Worm (Caenorhabditis elegans) whole organism, L2 larva: ENCODE data around the gene pot-1.
A peak's percentile ranks its signal among the peaks of the same experiment; 100 is the strongest.

Experiments used
- C34F6.9 ChIP-seq: fragments of 150-350 bp; optimal IDR thresholded peaks from 2 replicates; lab custom pipeline; 2014; ENCODE audit warnings: missing biosample characterization, missing genetic modification characterization
- R02D3.7 ChIP-seq: fragments of 150-350 bp; optimal IDR thresholded peaks from 2 replicates; lab custom pipeline; 2014; ENCODE audit warnings: missing biosample characterization, missing genetic modification characterization
- Y55F3AM.14 ChIP-seq: fragments of 200-800 bp; sonication (Bioruptor generic); optimal IDR thresholded peaks from 2 replicates; lab custom pipeline; 2018; ENCODE audit warnings: mild to moderate bottlenecking, missing genetic modification characterization, missing compliant biosample characterization
- ZK546.5 ChIP-seq: sonication (generic microtip); optimal IDR thresholded peaks from 2 replicates; lab custom pipeline; 2017; ENCODE audit warnings: missing biosample characterization, missing genetic modification characterization
- alr-1 ChIP-seq: fragments of 150-350 bp; optimal IDR thresholded peaks from 2 replicates; lab custom pipeline; 2014; ENCODE audit warnings: missing biosample characterization, missing genetic modification characterization
- aly-2 ChIP-seq: fragments of 150-350 bp; optimal IDR thresholded peaks from 2 replicates; lab custom pipeline; 2014; ENCODE audit warnings: missing biosample characterization, missing genetic modification characterization
- ama-1 ChIP-seq: fragments of 150-350 bp; optimal IDR thresholded peaks from 2 replicates; lab custom pipeline; 2018; ENCODE audit warnings: inconsistent platforms
- blmp-1 ChIP-seq: sonication (generic microtip); optimal IDR thresholded peaks from 2 replicates; lab custom pipeline; 2017; ENCODE audit warnings: missing genetic modification characterization, mild to moderate bottlenecking, missing compliant biosample characterization, antibody characterized with exemption, moderate library complexity; ENCODE audit not compliant: insufficient read depth
- ceh-16 ChIP-seq: fragments of 150-350 bp; optimal IDR thresholded peaks from 2 replicates; lab custom pipeline; 2014; ENCODE audit warnings: missing biosample characterization, missing genetic modification characterization
- ceh-82 ChIP-seq: fragments of 150-350 bp; optimal IDR thresholded peaks from 2 replicates; lab custom pipeline; 2014; ENCODE audit warnings: missing biosample characterization, missing genetic modification characterization
- crh-2 ChIP-seq: sonication (generic microtip); optimal IDR thresholded peaks from 2 replicates; lab custom pipeline; 2017; ENCODE audit warnings: missing biosample characterization, missing genetic modification characterization
- dmd-4 ChIP-seq: sonication (generic microtip); optimal IDR thresholded peaks from 2 replicates; lab custom pipeline; 2017; ENCODE audit warnings: missing biosample characterization, missing genetic modification characterization
- egl-27 ChIP-seq: sonication (generic microtip); optimal IDR thresholded peaks from 3 replicates; lab custom pipeline; 2017; ENCODE audit warnings: missing biosample characterization, missing genetic modification reagents, missing genetic modification characterization
- elt-1 ChIP-seq: fragments of 150-350 bp; optimal IDR thresholded peaks from 2 replicates; lab custom pipeline; 2014; ENCODE audit warnings: missing biosample characterization, missing genetic modification characterization
- elt-3 ChIP-seq: sonication (generic microtip); optimal IDR thresholded peaks from 2 replicates; lab custom pipeline; 2017; ENCODE audit warnings: missing biosample characterization, missing genetic modification characterization
- fos-1 ChIP-seq: fragments of 150-350 bp; optimal IDR thresholded peaks from 2 replicates; lab custom pipeline; 2014; ENCODE audit warnings: missing biosample characterization, missing genetic modification characterization
- gmeb-1 ChIP-seq: fragments of 150-350 bp; optimal IDR thresholded peaks from 2 replicates; lab custom pipeline; 2014; ENCODE audit warnings: missing biosample characterization, missing genetic modification characterization
- lin-11 ChIP-seq: fragments of 150-350 bp; sonication (generic microtip); optimal IDR thresholded peaks from 2 replicates; lab custom pipeline; 2014; ENCODE audit warnings: missing biosample characterization, missing genetic modification characterization, inconsistent platforms, mixed read lengths
- lin-13 ChIP-seq: fragments of 150-350 bp; optimal IDR thresholded peaks from 2 replicates; lab custom pipeline; 2014; ENCODE audit warnings: missing biosample characterization, missing genetic modification reagents, missing genetic modification characterization
- lin-39 ChIP-seq: fragments of 150-350 bp; optimal IDR thresholded peaks from 2 replicates; lab custom pipeline; 2014; ENCODE audit warnings: missing biosample characterization, missing genetic modification reagents, missing genetic modification characterization
- lsy-2 ChIP-seq, 2 experiments: fragments of 150-350 bp in 1 of 2; sonication (generic microtip) in 1 of 2; optimal IDR thresholded peaks; 2 replicates each; lab custom pipeline; 2014 to 2017; ENCODE audit warnings: missing biosample characterization in 2 of 2, missing genetic modification characterization in 2 of 2
- mab-5 ChIP-seq: fragments of 150-350 bp; optimal IDR thresholded peaks from 2 replicates; lab custom pipeline; 2014; ENCODE audit warnings: missing biosample characterization, missing genetic modification characterization
- mbf-1 ChIP-seq: sonication (generic microtip); optimal IDR thresholded peaks from 2 replicates; lab custom pipeline; 2017; ENCODE audit warnings: missing biosample characterization, missing genetic modification characterization
- mdl-1 ChIP-seq, 2 experiments: fragments of 150-350 bp in 1 of 2; sonication (generic microtip) in 1 of 2; optimal IDR thresholded peaks; 2 replicates each; lab custom pipeline; 2017; ENCODE audit warnings: missing biosample characterization in 2 of 2, missing genetic modification characterization in 2 of 2
- nhr-10 ChIP-seq: sonication (generic microtip); optimal IDR thresholded peaks from 2 replicates; lab custom pipeline; 2017; ENCODE audit warnings: missing biosample characterization, missing genetic modification characterization
- nhr-11 ChIP-seq: fragments of 150-350 bp; optimal IDR thresholded peaks from 2 replicates; lab custom pipeline; 2014; ENCODE audit warnings: missing biosample characterization, missing genetic modification characterization
- nhr-12 ChIP-seq: fragments of 150-350 bp; optimal IDR thresholded peaks from 2 replicates; lab custom pipeline; 2014; ENCODE audit warnings: missing biosample characterization, missing genetic modification characterization
- nhr-129 ChIP-seq: fragments of 150-350 bp; optimal IDR thresholded peaks from 2 replicates; lab custom pipeline; 2014; ENCODE audit warnings: missing biosample characterization, missing genetic modification characterization
- nhr-21 ChIP-seq: fragments of 150-350 bp; optimal IDR thresholded peaks from 2 replicates; lab custom pipeline; 2014; ENCODE audit warnings: missing biosample characterization, missing genetic modification characterization
- nhr-23 ChIP-seq: fragments of 150-350 bp; optimal IDR thresholded peaks from 2 replicates; lab custom pipeline; 2014; ENCODE audit warnings: missing biosample characterization, missing genetic modification reagents, missing genetic modification characterization
- nhr-237 ChIP-seq: fragments of 150-350 bp; optimal IDR thresholded peaks from 2 replicates; lab custom pipeline; 2014; ENCODE audit warnings: missing biosample characterization, missing genetic modification characterization
- nhr-25 ChIP-seq: fragments of 150-350 bp; sonication (generic microtip); optimal IDR thresholded peaks from 3 replicates; lab custom pipeline; 2014; ENCODE audit warnings: missing biosample characterization, missing genetic modification characterization
- nhr-6 ChIP-seq: fragments of 150-350 bp; optimal IDR thresholded peaks from 2 replicates; lab custom pipeline; 2014; ENCODE audit warnings: missing biosample characterization, missing genetic modification characterization
- nhr-77 ChIP-seq: fragments of 150-350 bp; optimal IDR thresholded peaks from 2 replicates; lab custom pipeline; 2014; ENCODE audit warnings: missing biosample characterization, missing genetic modification characterization
- peb-1 ChIP-seq: fragments of 150-350 bp; optimal IDR thresholded peaks from 2 replicates; lab custom pipeline; 2014; ENCODE audit warnings: missing biosample characterization, missing genetic modification characterization
- sem-4 ChIP-seq: fragments of 150-350 bp; optimal IDR thresholded peaks from 2 replicates; lab custom pipeline; 2014; ENCODE audit warnings: missing biosample characterization, missing genetic modification reagents, missing genetic modification characterization
- skn-1 ChIP-seq: sonication (generic microtip); optimal IDR thresholded peaks from 2 replicates; lab custom pipeline; 2017; ENCODE audit warnings: missing biosample characterization, missing genetic modification characterization
- sma-3 ChIP-seq: sonication (generic microtip); optimal IDR thresholded peaks from 2 replicates; lab custom pipeline; 2016; ENCODE audit warnings: missing genetic modification reagents, missing genetic modification characterization, missing compliant biosample characterization
- sma-9 ChIP-seq, 2 experiments: fragments of 150-350 bp in 1 of 2; sonication (generic microtip) in 1 of 2; optimal IDR thresholded peaks; 2 replicates each; lab custom pipeline; 2014 to 2016; ENCODE audit warnings: missing genetic modification characterization in 2 of 2, mild to moderate bottlenecking in 1 of 2, missing biosample characterization in 1 of 2, missing compliant biosample characterization in 1 of 2, missing genetic modification reagents in 1 of 2, moderate library complexity in 1 of 2
- snpc-4 ChIP-seq: fragments of 150-350 bp; optimal IDR thresholded peaks from 2 replicates; lab custom pipeline; 2014; ENCODE audit warnings: missing biosample characterization, missing genetic modification characterization
- unc-39 ChIP-seq: fragments of 150-350 bp; optimal IDR thresholded peaks from 2 replicates; lab custom pipeline; 2014; ENCODE audit warnings: missing biosample characterization, missing genetic modification characterization
- unc-55 ChIP-seq: fragments of 150-350 bp; sonication (generic microtip); optimal IDR thresholded peaks from 3 replicates; lab custom pipeline; 2014; ENCODE audit warnings: missing biosample characterization, missing genetic modification reagents, missing genetic modification characterization
- unc-62 ChIP-seq: fragments of 150-350 bp; optimal IDR thresholded peaks from 2 replicates; lab custom pipeline; 2014; ENCODE audit warnings: missing biosample characterization, missing genetic modification reagents, missing genetic modification characterization
- zag-1 ChIP-seq: fragments of 150-350 bp; optimal IDR thresholded peaks from 2 replicates; lab custom pipeline; 2014; ENCODE audit warnings: missing biosample characterization, missing genetic modification characterization
- ztf-1 ChIP-seq: fragments of 200-800 bp; sonication (Bioruptor generic); conservative IDR thresholded peaks from 2 replicates; pipeline ENCODE4 v1.3.6; 2022; ENCODE audit warnings: missing genetic modification characterization, missing compliant biosample characterization
- ztf-11 ChIP-seq: sonication (generic microtip); optimal IDR thresholded peaks from 2 replicates; lab custom pipeline; 2017; ENCODE audit warnings: missing biosample characterization, missing genetic modification characterization
- ztf-4 ChIP-seq: fragments of 150-350 bp; optimal IDR thresholded peaks from 2 replicates; lab custom pipeline; 2014; ENCODE audit warnings: missing biosample characterization, missing genetic modification characterization

The pot-1 gene

ce11 chrIII:7155631-7156030 lies 22.2 kb upstream of the pot-1 start (continued):
- TF ChIP-seq sma-9 (GFP tag; optimal IDR thresholded peaks at IDR 0.05; lab: Kevin White, UChicago) (peak; percentile 98), sma-9 (tag; optimal IDR thresholded peaks at IDR 0.05; lab: Kevin White, UChicago) (peak; percentile 38), unc-39 (no peak), lin-39 (peak; percentile 35), lin-13 (GFP tag; lab: Kevin White, UChicago) (peak; percentile 90), ztf-1 (GFP tag; lab: Robert Waterston, UW) (no peak), unc-55 (peak; percentile 89), gmeb-1 (tag; lab: Kevin White, UChicago) (peak; percentile 77), nhr-10 (tag; lab: Kevin White, UChicago) (peak; percentile 75), skn-1 (no peak), mdl-1 (tag; optimal IDR thresholded peaks at IDR 0.05; lab: Kevin White, UChicago) (peak; percentile 98 to 99), crh-2 (tag; lab: Kevin White, UChicago) (peak; percentile 95)

ce11 chrIII:7154526-7154925 lies 21.0 kb upstream of the pot-1 start:
- TF ChIP-seq sma-9 (GFP tag; optimal IDR thresholded peaks at IDR 0.05; lab: Kevin White, UChicago) (peak; percentile 40), sma-9 (tag; optimal IDR thresholded peaks at IDR 0.05; lab: Kevin White, UChicago) (no peak), R02D3.7 (no peak), crh-2 (tag; lab: Kevin White, UChicago) (peak; percentile 50), skn-1 (peak; percentile 13), unc-55 (peak; percentile 28)

ce11 chrIII:7153747-7154238 lies 20.3 kb upstream of the pot-1 start, which contains the start of gene ogt-1:
Gene ogt-1, minus strand, starts transcription at chrIII:7153797.
- TF ChIP-seq zag-1 (tag; lab: Kevin White, UChicago) (peak; percentile 58), sem-4 (peak; percentile 88), gmeb-1 (tag; lab: Kevin White, UChicago) (peak; percentile 81), lin-39 (no peak), sma-3 (GFP tag; lab: Kevin White, UChicago) (peak; percentile 86), nhr-23 (tag; lab: Kevin White, UChicago) (no peak), snpc-4 (tag; lab: Kevin White, UChicago) (peak; percentile 80), mab-5 (tag; lab: Kevin White, UChicago) (peak; percentile 64), ztf-11 (tag; lab: Kevin White, UChicago) (no peak), nhr-129 (tag; lab: Kevin White, UChicago) (peak; percentile 90), unc-62 (GFP tag; lab: Kevin White, UChicago) (no peak), nhr-12 (tag; lab: Kevin White, UChicago) (no peak), lsy-2 (tag; optimal IDR thresholded peaks at IDR 0.05; lab: Kevin White, UChicago) (peak; percentile 56 to 93), ama-1 (lab: Kevin White, UChicago) (peak; percentile 84), crh-2 (tag; lab: Kevin White, UChicago) (peak; percentile 95), nhr-10 (tag; lab: Kevin White, UChicago) (no peak), nhr-25 (tag; lab: Kevin White, UChicago) (peak; percentile 94), ztf-4 (tag; lab: Kevin White, UChicago) (peak; percentile 93), ceh-82 (tag; lab: Kevin White, UChicago) (no peak), unc-55 (peak; percentile 96), C34F6.9 (tag; lab: Kevin White, UChicago) (peak; percentile 94), nhr-77 (tag; lab: Kevin White, UChicago) (no peak), ZK546.5 (peak; percentile 48), mdl-1 (tag; optimal IDR thresholded peaks at IDR 0.05; lab: Kevin White, UChicago) (peak; percentile 71 to 85), aly-2 (no peak), dmd-4 (no peak), R02D3.7 (no peak), ztf-1 (GFP tag; lab: Robert Waterston, UW) (no peak), peb-1 (tag; lab: Kevin White, UChicago) (no peak), Y55F3AM.14 (peak; percentile 39), sma-9 (GFP tag; optimal IDR thresholded peaks at IDR 0.05; lab: Kevin White, UChicago) (peak; percentile 98), sma-9 (tag; optimal IDR thresholded peaks at IDR 0.05; lab: Kevin White, UChicago) (no peak), unc-39 (no peak), nhr-11 (tag; lab: Kevin White, UChicago) (no peak), ceh-16 (tag; lab: Kevin White, UChicago) (peak; percentile 67), skn-1 (no peak), lin-13 (GFP tag; lab: Kevin White, UChicago) (peak; percentile 82), nhr-21 (peak; percentile 72), nhr-6 (peak; percentile 91), lin-11 (tag; lab: Kevin White, UChicago) (no peak), mbf-1 (no peak), nhr-237 (tag; lab: Kevin White, UChicago) (no peak), fos-1 (peak; percentile 79), blmp-1 (tag; lab: Kevin White, UChicago) (peak; percentile 66), elt-3 (tag; lab: Kevin White, UChicago) (no peak), egl-27 (tag; lab: Kevin White, UChicago) (peak; percentile 98), elt-1 (tag; lab: Kevin White, UChicago) (no peak), alr-1 (tag; lab: Kevin White, UChicago) (no peak)
